Worm (Caenorhabditis elegans) whole organism, young adult: Measurements from ENCODE around the gene srx-36.
A peak's percentile ranks its signal among the peaks of the same experiment; 100 is the strongest.

Experiments used
- C17E4.6 ChIP-seq: fragments of 200-800 bp; sonication (Bioruptor generic); IDR thresholded peaks from 2 replicates; pipeline ENCODE4 v1.3.6; 2022; ENCODE audit warnings: missing genetic modification reagents, missing genetic modification characterization, missing compliant biosample characterization
- D2030.7 ChIP-seq: fragments of 200-800 bp; sonication (Bioruptor generic); IDR thresholded peaks from 2 replicates; pipeline ENCODE4 v1.3.6; 2022; ENCODE audit warnings: missing genetic modification reagents, missing genetic modification characterization, missing compliant biosample characterization
- F52B5.7 ChIP-seq: sonication (generic microtip); optimal IDR thresholded peaks from 2 replicates; lab custom pipeline; 2016; ENCODE audit warnings: mild to moderate bottlenecking, missing genetic modification characterization, missing compliant biosample characterization
- T07F8.4 ChIP-seq: sonication (generic microtip); optimal IDR thresholded peaks from 2 replicates; lab custom pipeline; 2016; ENCODE audit warnings: mild to moderate bottlenecking, missing genetic modification characterization, moderate library complexity, missing compliant biosample characterization
- Y53G8AR.9 ChIP-seq: fragments of 200-800 bp; sonication (Bioruptor generic); conservative IDR thresholded peaks from 2 replicates; pipeline ENCODE4 v1.3.6; 2022; ENCODE audit warnings: missing genetic modification reagents, missing genetic modification characterization, missing compliant biosample characterization
- Y56A3A.18 ChIP-seq: fragments of 200-800 bp; sonication (Bioruptor generic); IDR thresholded peaks from 2 replicates; pipeline ENCODE4 v1.3.6; 2022; ENCODE audit warnings: missing genetic modification reagents, missing genetic modification characterization, missing compliant biosample characterization
- aptf-2 ChIP-seq: fragments of 200-800 bp; sonication (Bioruptor generic); conservative IDR thresholded peaks from 2 replicates; pipeline ENCODE4 v1.3.6; 2022; ENCODE audit warnings: missing genetic modification reagents, missing genetic modification characterization, missing compliant biosample characterization
- aptf-3 ChIP-seq: fragments of 200-800 bp; sonication (Bioruptor generic); IDR thresholded peaks from 2 replicates; pipeline ENCODE4 v1.3.6; 2022; ENCODE audit warnings: missing genetic modification characterization, missing compliant biosample characterization
- bed-1 ChIP-seq: fragments of 200-800 bp; sonication (Bioruptor generic); IDR thresholded peaks from 2 replicates; pipeline ENCODE4 v1.3.6; 2022; ENCODE audit warnings: missing genetic modification reagents, missing genetic modification characterization, missing compliant biosample characterization
- bed-2 ChIP-seq: fragments of 200-800 bp; sonication (Bioruptor generic); IDR thresholded peaks from 2 replicates; pipeline ENCODE4 v1.3.6; 2022; ENCODE audit warnings: missing genetic modification reagents, missing genetic modification characterization, missing compliant biosample characterization
- chd-7 ChIP-seq: sonication (generic microtip); optimal IDR thresholded peaks from 2 replicates; lab custom pipeline; 2016; ENCODE audit warnings: mild to moderate bottlenecking, missing genetic modification characterization, moderate library complexity, missing compliant biosample characterization
- egl-18 ChIP-seq: fragments of 200-800 bp; sonication (Bioruptor generic); IDR thresholded peaks from 2 replicates; pipeline ENCODE4 v1.3.6; 2022; ENCODE audit warnings: missing genetic modification reagents, missing genetic modification characterization, missing compliant biosample characterization
- fkh-3 ChIP-seq: sonication (generic microtip); optimal IDR thresholded peaks from 2 replicates; lab custom pipeline; 2016; ENCODE audit warnings: mild to moderate bottlenecking, missing genetic modification characterization, missing compliant biosample characterization
- hlh-26 ChIP-seq: fragments of 200-800 bp; sonication (Bioruptor generic); conservative IDR thresholded peaks from 2 replicates; pipeline ENCODE4 v1.3.6; 2022; ENCODE audit warnings: missing genetic modification reagents, missing genetic modification characterization, missing compliant biosample characterization
- hmg-20 ChIP-seq: fragments of 200-800 bp; sonication (Bioruptor generic); IDR thresholded peaks from 2 replicates; pipeline ENCODE4 v1.3.6; 2022; ENCODE audit warnings: missing genetic modification reagents, missing genetic modification characterization, missing compliant biosample characterization
- let-526 ChIP-seq: fragments of 200-800 bp; sonication (Bioruptor generic); IDR thresholded peaks from 2 replicates; pipeline ENCODE4 v1.3.6; 2022; ENCODE audit warnings: missing genetic modification reagents, missing genetic modification characterization, missing compliant biosample characterization
- let-607 ChIP-seq, 2 experiments: fragments of 200-800 bp in 1 of 2; sonication (Bioruptor generic) in 1 of 2; sonication (generic microtip) in 1 of 2; optimal IDR thresholded peaks; 2 replicates each; lab custom pipeline; 2016 to 2018; ENCODE audit warnings: mild to moderate bottlenecking in 2 of 2, missing compliant biosample characterization in 2 of 2, missing genetic modification characterization in 2 of 2, moderate library complexity in 2 of 2, missing genotype in 1 of 2
- lir-1 ChIP-seq: fragments of 200-800 bp; sonication (Bioruptor generic); conservative IDR thresholded peaks from 2 replicates; pipeline ENCODE4 v1.3.6; 2022; ENCODE audit warnings: missing genetic modification reagents, missing genetic modification characterization, missing compliant biosample characterization
- madf-6 ChIP-seq: fragments of 200-800 bp; sonication (Bioruptor generic); IDR thresholded peaks from 2 replicates; pipeline ENCODE4 v1.3.6; 2022; ENCODE audit warnings: missing genetic modification reagents, missing genetic modification characterization, missing compliant biosample characterization
- mel-28 ChIP-seq: sonication (generic microtip); optimal IDR thresholded peaks from 2 replicates; lab custom pipeline; 2016; ENCODE audit warnings: borderline replicate concordance, mild to moderate bottlenecking, missing genetic modification characterization, missing compliant biosample characterization
- mes-4 ChIP-seq: sonication (generic microtip); optimal IDR thresholded peaks from 2 replicates; lab custom pipeline; 2016; ENCODE audit warnings: missing genotype, missing genetic modification characterization, missing compliant biosample characterization
- nhr-80 ChIP-seq: sonication (generic microtip); optimal IDR thresholded peaks from 2 replicates; lab custom pipeline; 2016; ENCODE audit warnings: missing genetic modification characterization, missing compliant biosample characterization
- pbrm-1 ChIP-seq: fragments of 200-800 bp; sonication (Bioruptor generic); IDR thresholded peaks from 2 replicates; pipeline ENCODE4 v1.3.6; 2022; ENCODE audit warnings: missing genetic modification reagents, missing genetic modification characterization, missing compliant biosample characterization
- pha-4 ChIP-seq: fragments of 150-350 bp; sonication (generic microtip); optimal IDR thresholded peaks from 2 replicates; lab custom pipeline; 2014; ENCODE audit warnings: missing biosample characterization, missing genetic modification reagents, missing genetic modification characterization
- rcor-1 ChIP-seq: fragments of 200-800 bp; sonication (Bioruptor generic); IDR thresholded peaks from 2 replicates; pipeline ENCODE4 v1.3.6; 2022; ENCODE audit warnings: missing genetic modification reagents, missing genetic modification characterization, missing compliant biosample characterization
- rpc-1 ChIP-seq, 2 experiments: fragments of 150-350 bp in 1 of 2; sonication (generic microtip) in 1 of 2; optimal IDR thresholded peaks; 2 replicates each; lab custom pipeline; 2014 to 2018; ENCODE audit warnings: missing biosample characterization in 1 of 2, missing genetic modification characterization in 1 of 2, missing genetic modification reagents in 1 of 2, missing genotype in 1 of 2
- snpc-1.1 ChIP-seq: sonication (generic microtip); optimal IDR thresholded peaks from 2 replicates; lab custom pipeline; 2017; ENCODE audit warnings: missing genetic modification characterization, mild to moderate bottlenecking, missing compliant biosample characterization, antibody characterized with exemption, moderate library complexity, missing genotype, missing genetic modification reagents; ENCODE audit not compliant: insufficient read depth
- somi-1 ChIP-seq: fragments of 200-800 bp; sonication (Bioruptor generic); optimal IDR thresholded peaks from 2 replicates; lab custom pipeline; 2018; ENCODE audit warnings: mild to moderate bottlenecking, missing genetic modification characterization, missing compliant biosample characterization
- tbp1 ChIP-seq: fragments of 200-800 bp; sonication (Bioruptor generic); optimal IDR thresholded peaks from 2 replicates; lab custom pipeline; 2018; ENCODE audit warnings: mild to moderate bottlenecking, missing genetic modification characterization, missing compliant biosample characterization
- ztf-25 ChIP-seq: fragments of 200-800 bp; sonication (Bioruptor generic); IDR thresholded peaks from 2 replicates; pipeline ENCODE4 v1.3.6; 2022; ENCODE audit warnings: missing genetic modification reagents, missing genetic modification characterization, missing compliant biosample characterization
- ztf-3 ChIP-seq: fragments of 200-800 bp; sonication (Bioruptor generic); optimal IDR thresholded peaks from 2 replicates; lab custom pipeline; 2018; ENCODE audit warnings: mild to moderate bottlenecking, missing genetic modification characterization, missing compliant biosample characterization

srx-36 gene

DNA sequence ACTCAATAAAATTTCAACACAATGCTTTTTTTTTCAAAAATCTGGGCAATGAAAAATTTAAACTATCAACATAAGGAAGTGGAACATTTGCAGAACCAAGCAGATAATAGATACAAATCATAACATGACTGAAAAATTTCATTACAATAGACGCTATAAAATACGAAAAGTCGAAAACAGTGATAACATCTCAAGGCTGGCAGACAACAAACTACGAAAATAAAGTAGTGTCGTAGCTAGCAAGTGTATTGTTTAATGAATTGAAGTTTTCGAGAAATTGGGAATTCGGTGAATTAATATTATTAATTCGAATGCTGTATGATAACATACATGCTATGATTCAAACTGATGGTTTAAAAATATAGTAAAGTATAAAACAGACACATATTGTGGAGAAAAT lies 34.1 kb downstream of the srx-36 start:
- TF ChIP-seq bed-2 (GFP tag; lab: Robert Waterston, UW) = no peak
- TF ChIP-seq hlh-26 (GFP tag; lab: Robert Waterston, UW) = no peak
- no peak for TF ChIP-seq egl-18
- TF ChIP-seq hmg-20 (GFP tag; lab: Robert Waterston, UW) = no peak
- no peak for TF ChIP-seq rpc-1 (optimal IDR thresholded peaks at IDR 0.05; lab: Kevin White, UChicago)
- no peak for TF ChIP-seq rpc-1 (tag; optimal IDR thresholded peaks at IDR 0.05; lab: Kevin White, UChicago)
- no peak for TF ChIP-seq Y53G8AR.9
- TF ChIP-seq D2030.7 (GFP tag; lab: Robert Waterston, UW) = no peak
- TF ChIP-seq let-607 (tag; optimal IDR thresholded peaks at IDR 0.05; lab: Kevin White, UChicago) = no peak
- TF ChIP-seq F52B5.7 = no peak
- TF ChIP-seq ztf-25 (GFP tag; lab: Robert Waterston, UW) = no peak
- no peak for TF ChIP-seq bed-1 (GFP tag; lab: Robert Waterston, UW)
- no peak for TF ChIP-seq lir-1 (GFP tag; lab: Robert Waterston, UW)
- no peak for TF ChIP-seq rcor-1 (GFP tag; lab: Robert Waterston, UW)
- TF ChIP-seq let-526 (GFP tag; lab: Robert Waterston, UW) = no peak
- TF ChIP-seq, all 124 proteins: peak for 0

- TF ChIP-seq rpc-1 (optimal IDR thresholded peaks at IDR 0.05; lab: Kevin White, UChicago) (no peak), rpc-1 (tag; optimal IDR thresholded peaks at IDR 0.05; lab: Kevin White, UChicago) (no peak), F52B5.7 (no peak), pha-4 (no peak), somi-1 (no peak), mes-4 (tag; lab: Kevin White, UChicago) (no peak), D2030.7 (GFP tag; lab: Robert Waterston, UW) (no peak), pbrm-1 (GFP tag; lab: Robert Waterston, UW) (no peak), tbp1 (GFP tag; lab: Kevin White, UChicago) (no peak), ztf-3 (no peak), T07F8.4 (no peak), C17E4.6 (GFP tag; lab: Robert Waterston, UW) (no peak), fkh-3 (tag; lab: Kevin White, UChicago) (no peak), ztf-25 (GFP tag; lab: Robert Waterston, UW) (no peak), rcor-1 (GFP tag; lab: Robert Waterston, UW) (no peak), aptf-3 (GFP tag; lab: Robert Waterston, UW) (no peak)
Measured at ce11 chrV:7096129-7096730, 34.6 kb downstream of the srx-36 start.

DNA sequence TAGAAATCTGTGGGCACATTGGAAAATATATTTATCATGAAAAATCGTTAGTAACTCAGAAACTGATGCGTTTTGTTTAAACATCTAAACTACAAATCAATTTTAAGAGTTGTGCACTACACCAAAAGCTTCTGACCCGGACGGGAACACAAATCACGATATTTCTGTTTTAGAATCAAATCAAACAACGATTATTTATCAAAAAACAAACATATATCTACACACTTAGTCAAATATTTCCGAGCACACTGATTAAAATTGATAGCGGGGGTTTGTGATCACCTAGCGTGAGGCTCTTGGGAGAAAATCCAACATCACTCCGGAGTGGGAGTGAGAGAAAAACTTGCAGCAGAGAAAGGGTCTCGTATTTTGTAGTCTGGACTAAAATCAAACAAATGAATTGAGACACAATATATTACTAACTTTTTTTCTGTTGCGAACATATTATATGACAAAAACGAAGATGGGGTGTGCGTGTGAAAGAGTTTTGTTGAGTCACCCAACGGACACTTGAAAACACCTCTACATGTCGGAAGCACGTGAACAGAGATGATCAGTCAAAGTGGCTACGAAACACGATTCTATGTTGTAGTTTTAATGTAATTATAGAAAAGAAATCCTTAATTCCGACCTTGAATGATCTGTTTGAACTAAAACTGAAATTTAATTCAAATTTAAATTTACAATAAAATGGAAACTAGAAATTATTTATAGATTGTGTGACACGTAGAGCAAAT lies 35.5 kb downstream of the srx-36 start:
- TF ChIP-seq madf-6 (GFP tag; lab: Robert Waterston, UW) (no peak), mel-28 (no peak), chd-7 (tag; lab: Kevin White, UChicago) (no peak), nhr-80 (tag; lab: Kevin White, UChicago) (peak; percentile 40), snpc-1.1 (tag; lab: Kevin White, UChicago) (no peak), aptf-2 (GFP tag; lab: Robert Waterston, UW) (no peak), Y56A3A.18 (GFP tag; lab: Robert Waterston, UW) (no peak)
